Worm (Caenorhabditis elegans): ENCODE measurements around the gene T26H8.4.

The T26H8.4 gene

DNA sequence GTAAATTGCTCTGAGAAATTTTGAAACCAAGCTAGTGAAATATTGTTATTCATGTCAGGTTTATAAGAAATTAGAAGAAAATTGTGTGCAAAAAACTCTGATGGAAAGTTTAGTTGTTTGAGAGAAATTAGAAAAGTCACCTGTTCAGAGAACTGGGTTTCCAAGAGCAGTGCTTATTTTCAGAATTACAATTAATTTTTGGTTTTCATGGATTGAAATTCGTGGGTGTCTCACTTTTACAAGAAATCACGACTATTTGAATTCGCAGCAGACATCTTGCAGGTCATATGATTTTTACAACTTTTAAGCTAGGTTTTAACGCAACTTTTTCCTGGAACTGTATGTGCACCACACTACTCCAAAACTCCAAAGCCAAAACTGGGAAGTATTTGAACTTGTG, 2.4 kb upstream of the T26H8.4 start, which contains the start of gene srz-10:
Gene srz-10, minus strand, starts transcription at position 88 of the 400 bp plus-strand sequence.
- TF ChIP-seq ceh-31 (tag; optimal IDR thresholded peaks at IDR 0.05) (no peak), tbx-7 (tag; optimal IDR thresholded peaks at IDR 0.05) (no peak), pag-3 (tag; optimal IDR thresholded peaks at IDR 0.05; ENCODE audit: borderline replicate concordance) (no peak), lim-6 (tag; optimal IDR thresholded peaks at IDR 0.05) (no peak), ceh-48 (tag; optimal IDR thresholded peaks at IDR 0.05) (no peak), ref-2 (tag; optimal IDR thresholded peaks at IDR 0.05) (no peak), C08G9.2 (tag; optimal IDR thresholded peaks at IDR 0.05) (no peak), rnt-1 (tag; optimal IDR thresholded peaks at IDR 0.05) (no peak), hlh-30 (tag; optimal IDR thresholded peaks at IDR 0.05; ENCODE audit: insufficient read depth) (no peak), tbx-2 (tag; optimal IDR thresholded peaks at IDR 0.05) (no peak), Y22D7AL.16 (tag; optimal IDR thresholded peaks at IDR 0.05) (no peak), che-1 (tag; optimal IDR thresholded peaks at IDR 0.05) (no peak), elt-2 (tag; optimal IDR thresholded peaks at IDR 0.05) (no peak), nhr-11 (tag; optimal IDR thresholded peaks at IDR 0.05) (no peak)

- no peak for TF ChIP-seq ceh-6 (GFP tag; optimal IDR thresholded peaks at IDR 0.05)
Observed at ce11 chrV:15305502-15305901, 1.1 kb downstream of the T26H8.4 start, which contains the start of gene T26H8.5. TSS of gene T26H8.5 (minus strand) at chrV:15305602.

- TF ChIP-seq elt-2 (tag; optimal IDR thresholded peaks at IDR 0.05) (no peak), C38D4.7 (GFP tag; optimal IDR thresholded peaks at IDR 0.05) (no peak), ceh-24 (tag; optimal IDR thresholded peaks at IDR 0.05) (no peak), npax-4 (tag; optimal IDR thresholded peaks at IDR 0.05) (no peak), ceh-6 (GFP tag; optimal IDR thresholded peaks at IDR 0.05) (no peak), gmeb-2 (tag; optimal IDR thresholded peaks at IDR 0.05) (no peak), ceh-14 (tag; optimal IDR thresholded peaks at IDR 0.05) (no peak), pros-1 (tag; optimal IDR thresholded peaks at IDR 0.05) (no peak), dve-1 (tag; optimal IDR thresholded peaks at IDR 0.05) (no peak), tbx-2 (tag; optimal IDR thresholded peaks at IDR 0.05) (no peak), sdc-2 (tag; optimal IDR thresholded peaks at IDR 0.05) (no peak), ceh-19 (GFP tag; optimal IDR thresholded peaks at IDR 0.05) (no peak), pha-4 (tag; optimal IDR thresholded peaks at IDR 0.05) (no peak), tbx-7 (tag; optimal IDR thresholded peaks at IDR 0.05) (no peak), Y22D7AL.16 (tag; optimal IDR thresholded peaks at IDR 0.05) (no peak), ceh-45 (GFP tag; IDR thresholded peaks at IDR 0.05) (no peak), elt-4 (tag; optimal IDR thresholded peaks at IDR 0.05) (no peak), ceh-34 (tag; optimal IDR thresholded peaks at IDR 0.05) (no peak), mec-3 (tag; optimal IDR thresholded peaks at IDR 0.05; ENCODE audit: borderline replicate concordance) (no peak), ceh-9 (tag; optimal IDR thresholded peaks at IDR 0.05) (no peak)
Observed at ce11 chrV:15303625-15304024, 3.0 kb downstream of the T26H8.4 start, which contains the start of gene srx-48. TSS of gene srx-48 (minus strand) at chrV:15303725.

DNA sequence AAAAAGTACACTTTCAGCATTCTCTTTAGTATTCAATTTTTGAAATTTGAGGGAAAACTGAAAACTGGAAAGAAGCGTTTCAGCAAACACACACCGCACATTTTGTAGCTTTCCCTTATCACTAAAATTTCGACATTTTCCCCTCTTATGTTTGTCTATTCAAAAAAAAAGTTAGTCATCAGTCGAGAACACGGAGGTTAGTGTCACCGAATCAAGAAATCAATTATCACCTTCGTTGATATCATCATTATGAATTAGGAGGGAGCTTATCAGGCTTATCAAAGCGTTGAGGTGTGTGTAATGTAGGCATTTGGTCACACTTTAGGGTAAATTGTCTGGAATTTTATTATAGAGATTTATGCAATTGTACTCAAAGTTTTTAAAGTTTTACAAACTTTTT, 8.0 kb downstream of the T26H8.4 start, which contains the start of gene cpr-3:
Gene cpr-3, minus strand, starts transcription at position 104 of the 400 bp plus-strand sequence.
- TF ChIP-seq ceh-22 (tag; optimal IDR thresholded peaks at IDR 0.05) (no peak), elt-2 (tag; optimal IDR thresholded peaks at IDR 0.05) (peak; percentile 66)

ce11 chrV:15293865-15294264, 12.8 kb downstream of the T26H8.4 start, which contains the start of gene str-96:
TSS of gene str-96 (minus strand) at chrV:15293965.
- no peak for TF ChIP-seq elt-2 (tag; optimal IDR thresholded peaks at IDR 0.05)
- no peak for TF ChIP-seq ahr-1 (tag; optimal IDR thresholded peaks at IDR 0.05)
- TF ChIP-seq ceh-2 (tag; optimal IDR thresholded peaks at IDR 0.05), result no peak
- TF ChIP-seq fkh-10 (GFP tag; optimal IDR thresholded peaks at IDR 0.05), result no peak
- TF ChIP-seq ceh-14 (tag; optimal IDR thresholded peaks at IDR 0.05), result no peak
- no peak for TF ChIP-seq pax-1 (tag; optimal IDR thresholded peaks at IDR 0.05)
- TF ChIP-seq che-1 (tag; optimal IDR thresholded peaks at IDR 0.05), result no peak
- no peak for TF ChIP-seq F13H6.1 (tag; optimal IDR thresholded peaks at IDR 0.05)
- no peak for TF ChIP-seq T23F11.4 (GFP tag; optimal IDR thresholded peaks at IDR 0.05)
- TF ChIP-seq eyg-1 (tag; optimal IDR thresholded peaks at IDR 0.05), result no peak
- no peak for TF ChIP-seq hlh-30 (tag; optimal IDR thresholded peaks at IDR 0.05; ENCODE audit: insufficient read depth)
- no peak for TF ChIP-seq ceh-18 (tag; optimal IDR thresholded peaks at IDR 0.05)
- no peak for TF ChIP-seq K02D7.2 (tag; optimal IDR thresholded peaks at IDR 0.05)
- no peak for TF ChIP-seq unc-3 (GFP tag; conservative IDR thresholded peaks at IDR 0.05)
- TF ChIP-seq unc-3 (tag; optimal IDR thresholded peaks at IDR 0.05), result no peak
- TF ChIP-seq odd-2 (tag; optimal IDR thresholded peaks at IDR 0.05), result no peak
- no peak for TF ChIP-seq ama-1 (optimal IDR thresholded peaks at IDR 0.05)
